Worm (Caenorhabditis elegans): ENCODE results near the gene F46E10.2.

F46E10.2 gene

DNA sequence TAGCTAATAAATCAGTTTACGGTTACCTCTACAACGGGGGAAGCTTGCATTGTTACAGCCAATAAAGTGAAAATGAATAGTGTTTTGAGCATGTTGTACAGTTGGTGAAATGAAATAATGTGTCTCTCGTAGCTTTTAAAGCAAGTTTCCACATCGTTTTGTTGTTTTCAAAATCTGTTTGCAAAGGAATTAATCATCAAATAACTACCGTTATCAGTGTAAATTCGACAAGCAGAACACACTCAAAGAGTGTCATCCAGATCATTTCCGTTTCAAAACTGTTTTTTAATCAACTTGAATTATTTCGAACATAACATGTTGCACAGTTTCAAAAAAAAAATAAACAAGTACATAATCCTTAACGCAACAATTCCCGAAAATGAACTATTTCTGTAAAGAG, 36.8 kb downstream of the F46E10.2 start, which contains the start of gene spp-27:
Gene spp-27, minus strand, starts transcription at position 101 of the 400 bp plus-strand sequence.
- TF ChIP-seq lin-11 (tag; optimal IDR thresholded peaks at IDR 0.05), result no peak
- no peak for TF ChIP-seq elt-1 (tag; optimal IDR thresholded peaks at IDR 0.05)
- TF ChIP-seq nhr-237 (tag; optimal IDR thresholded peaks at IDR 0.05), result no peak
- no peak for TF ChIP-seq unc-62 (GFP tag; optimal IDR thresholded peaks at IDR 0.05)
- no peak for TF ChIP-seq egl-27 (tag; optimal IDR thresholded peaks at IDR 0.05)
- TF ChIP-seq ceh-82 (tag; optimal IDR thresholded peaks at IDR 0.05), result no peak
- no peak for TF ChIP-seq lsy-2 (tag; optimal IDR thresholded peaks at IDR 0.05)
- no peak for TF ChIP-seq ceh-16 (tag; optimal IDR thresholded peaks at IDR 0.05)
- no peak for TF ChIP-seq crh-2 (tag; optimal IDR thresholded peaks at IDR 0.05)

ce11 chrV:6558103-6558502, 37.9 kb downstream of the F46E10.2 start, which contains the start of gene spp-20:
Gene spp-20, minus strand, starts transcription at chrV:6558203.
- TF ChIP-seq sem-4 (tag; optimal IDR thresholded peaks at IDR 0.05), result no peak
- TF ChIP-seq mbf-1 (tag; optimal IDR thresholded peaks at IDR 0.05), result no peak
- TF ChIP-seq Y55F3AM.14 (GFP tag; optimal IDR thresholded peaks at IDR 0.05), result no peak
- TF ChIP-seq skn-1 (tag; optimal IDR thresholded peaks at IDR 0.05), result no peak
- TF ChIP-seq nhr-10 (tag; optimal IDR thresholded peaks at IDR 0.05), result no peak
- no peak for TF ChIP-seq aly-2 (tag; optimal IDR thresholded peaks at IDR 0.05)
- no peak for TF ChIP-seq nhr-129 (tag; optimal IDR thresholded peaks at IDR 0.05)
- no peak for TF ChIP-seq C34F6.9 (tag; optimal IDR thresholded peaks at IDR 0.05)
- no peak for TF ChIP-seq ztf-1 (GFP tag; conservative IDR thresholded peaks at IDR 0.05)

DNA sequence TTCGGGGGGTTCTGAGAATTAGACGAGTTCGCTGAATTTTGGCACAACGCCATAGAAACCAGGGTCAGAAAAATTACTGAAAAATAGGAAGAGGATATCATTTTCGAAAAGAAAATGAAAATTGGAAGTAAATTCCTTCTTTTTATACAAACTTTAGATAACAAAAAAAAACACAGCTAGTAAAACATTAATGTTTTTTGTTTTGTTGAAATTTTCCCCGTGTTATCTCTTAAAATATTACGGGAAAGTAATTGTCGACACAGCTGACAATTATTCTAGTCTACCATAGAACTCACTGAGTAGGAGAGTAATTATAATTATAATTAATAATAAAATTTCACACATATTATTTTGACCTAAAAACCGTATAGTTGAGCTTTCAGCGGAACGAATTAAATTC, 38.9 kb downstream of the F46E10.2 start, which contains the start of gene spp-26:
Gene spp-26, minus strand, starts transcription at position 101 of the 400 bp plus-strand sequence.
- TF ChIP-seq nhr-23 (tag; optimal IDR thresholded peaks at IDR 0.05), result no peak
- no peak for TF ChIP-seq lsy-2 (tag; optimal IDR thresholded peaks at IDR 0.05)
- TF ChIP-seq ceh-16 (tag; optimal IDR thresholded peaks at IDR 0.05), result no peak
- no peak for TF ChIP-seq sma-3 (GFP tag; optimal IDR thresholded peaks at IDR 0.05)
- no peak for TF ChIP-seq lin-39 (tag; optimal IDR thresholded peaks at IDR 0.05)
- TF ChIP-seq aly-2 (tag; optimal IDR thresholded peaks at IDR 0.05), result no peak
- no peak for TF ChIP-seq mdl-1 (tag; optimal IDR thresholded peaks at IDR 0.05)
- TF ChIP-seq unc-62 (GFP tag; optimal IDR thresholded peaks at IDR 0.05), result no peak
- TF ChIP-seq ZK546.5 (tag; optimal IDR thresholded peaks at IDR 0.05), result no peak
- TF ChIP-seq alr-1 (tag; optimal IDR thresholded peaks at IDR 0.05), result no peak
- TF ChIP-seq unc-39 (tag; optimal IDR thresholded peaks at IDR 0.05), result no peak

ce11 chrV:6559585-6559984, 39.4 kb downstream of the F46E10.2 start:
- TF ChIP-seq sma-3 (GFP tag; optimal IDR thresholded peaks at IDR 0.05) (peak; percentile 7), mbf-1 (tag; optimal IDR thresholded peaks at IDR 0.05) (no peak), sma-9 (GFP tag; optimal IDR thresholded peaks at IDR 0.05) (peak; percentile 4), sma-9 (tag; optimal IDR thresholded peaks at IDR 0.05) (no peak)

ce11 chrV:6561592-6561991, 41.4 kb downstream of the F46E10.2 start, which contains the start of gene spp-19:
Gene spp-19, minus strand, starts transcription at chrV:6561692.
- TF ChIP-seq lin-39 (tag; optimal IDR thresholded peaks at IDR 0.05), result no peak
- TF ChIP-seq ztf-1 (GFP tag; conservative IDR thresholded peaks at IDR 0.05), result no peak
- TF ChIP-seq nhr-6 (tag; optimal IDR thresholded peaks at IDR 0.05), result no peak
- TF ChIP-seq Y55F3AM.14 (GFP tag; optimal IDR thresholded peaks at IDR 0.05), result no peak
- no peak for TF ChIP-seq ztf-11 (tag; optimal IDR thresholded peaks at IDR 0.05)
- TF ChIP-seq nhr-12 (tag; optimal IDR thresholded peaks at IDR 0.05), result no peak
- TF ChIP-seq nhr-21 (tag; optimal IDR thresholded peaks at IDR 0.05), result no peak
- TF ChIP-seq nhr-237 (tag; optimal IDR thresholded peaks at IDR 0.05), result no peak
- TF ChIP-seq nhr-11 (tag; optimal IDR thresholded peaks at IDR 0.05), result no peak
- no peak for TF ChIP-seq nhr-23 (tag; optimal IDR thresholded peaks at IDR 0.05)
- TF ChIP-seq nhr-77 (tag; optimal IDR thresholded peaks at IDR 0.05), result no peak
- TF ChIP-seq F13H6.1 (tag; optimal IDR thresholded peaks at IDR 0.05), result no peak

ce11 chrV:6565851-6566386, 45.7 kb downstream of the F46E10.2 start, which contains the start of gene K04A8.1:
Gene K04A8.1, plus strand, starts transcription at chrV:6566336.
- TF ChIP-seq crh-2 (tag; optimal IDR thresholded peaks at IDR 0.05) (peak; percentile 15), nhr-129 (tag; optimal IDR thresholded peaks at IDR 0.05) (no peak), fos-1 (tag; optimal IDR thresholded peaks at IDR 0.05) (peak; percentile 59)

All from whole organism, L2 larva.